Fruit fly (Drosophila melanogaster) whole organism, larva: ENCODE measurements around the gene GNBP3.
A peak's percentile ranks its signal among the peaks of the same experiment; 100 is the strongest.

Experiments used
- noc ChIP-seq: fragments of 200-800 bp; sonication (Bioruptor generic); optimal IDR thresholded peaks from 3 replicates; lab custom pipeline; 2019; ENCODE audit warnings: missing biosample characterization, mild to moderate bottlenecking, missing genetic modification characterization, moderate library complexity

Gene GNBP3

dm6 chr3L:8952549-8953198 is 2.1 kb upstream of the GNBP3 start:
- no peak for TF ChIP-seq noc (tag; lab: Kevin White, UChicago)

dm6 chr3L:8953199-8953956 is 1.4 kb upstream of the GNBP3 start:
- TF ChIP-seq noc (tag; lab: Kevin White, UChicago) = peak; percentile 39

dm6 chr3L:8953962-8954647 is 716 bp upstream of the GNBP3 start, which contains the start of the genes CG43783 and orb2:
TSS of gene CG43783 (minus strand) at chr3L:8954272.
TSS of gene orb2 (minus strand) at chr3L:8954463.
- TF ChIP-seq noc (tag; lab: Kevin White, UChicago) = no peak

dm6 chr3L:8955199-8955598 is 378 bp downstream of the GNBP3 start:
- no peak for TF ChIP-seq noc (tag; lab: Kevin White, UChicago)

- no peak for TF ChIP-seq noc (tag; lab: Kevin White, UChicago)
Observed at dm6 chr3L:8956669-8957068, 1.8 kb downstream of the GNBP3 start, which contains the start of gene mRpL12. TSS of gene mRpL12 (plus strand) at chr3L:8956791.

- TF ChIP-seq noc (tag; lab: Kevin White, UChicago) = no peak
Observed at dm6 chr3L:8958557-8958956, 3.7 kb downstream of the GNBP3 start, which contains the start of gene CG13313. TSS of gene CG13313 (plus strand) at chr3L:8958857.

dm6 chr3L:8964458-8964857 is 9.6 kb downstream of the GNBP3 start, which contains the start of gene ValRS-m:
TSS of gene ValRS-m (minus strand) at chr3L:8964769.
- no peak for TF ChIP-seq noc (tag; lab: Kevin White, UChicago)

dm6 chr3L:8966324-8967011 is 11.6 kb downstream of the GNBP3 start, which contains the start of the genes CG5653 and CG5021:
TSS of gene CG5653 (minus strand) at chr3L:8966374.
TSS of gene CG5021 (plus strand) at chr3L:8966829.
- TF ChIP-seq noc (tag; lab: Kevin White, UChicago) = no peak

dm6 chr3L:8968437-8968836 is 13.6 kb downstream of the GNBP3 start, which contains the start of gene CG5026:
TSS of gene CG5026 (plus strand) at chr3L:8968528.
- TF ChIP-seq noc (tag; lab: Kevin White, UChicago) = no peak

dm6 chr3L:8974478-8975477 is 20.0 kb downstream of the GNBP3 start, which contains the start of the genes pix and Srp68:
TSS of gene pix (minus strand) at chr3L:8974765.
TSS of gene Srp68 (plus strand) at chr3L:8975046.
- TF ChIP-seq noc (tag; lab: Kevin White, UChicago) = peak; percentile 76

- no peak for TF ChIP-seq noc (tag; lab: Kevin White, UChicago)
Observed at dm6 chr3L:8978678-8979413, 24.0 kb downstream of the GNBP3 start.

dm6 chr3L:8979780-8980179 is 25.0 kb downstream of the GNBP3 start, which contains the start of gene CG5644:
TSS of gene CG5644 (minus strand) at chr3L:8979880.
- no peak for TF ChIP-seq noc (tag; lab: Kevin White, UChicago)

dm6 chr3L:8981495-8981894 is 26.7 kb downstream of the GNBP3 start, which contains the start of gene CG13314:
TSS of gene CG13314 (plus strand) at chr3L:8981795.
- no peak for TF ChIP-seq noc (tag; lab: Kevin White, UChicago)
